Fruit fly (Drosophila melanogaster) whole organism, wandering third instar larva: Measurements from ENCODE around the gene loaf.
A peak's percentile ranks its signal among the peaks of the same experiment; 100 is the strongest.

ENCODE experiments used
- Abd-B ChIP-seq: fragments of >200 bp; optimal IDR thresholded peaks from 2 replicates; lab custom pipeline; 2017; ENCODE audit warnings: missing biosample characterization, missing genetic modification characterization
- CG32264 ChIP-seq: fragments of 200-800 bp; sonication (Bioruptor generic); optimal IDR thresholded peaks from 2 replicates; lab custom pipeline; 2016; ENCODE audit warnings: missing biosample characterization, missing genetic modification characterization
- CrebA ChIP-seq: fragments of 200-800 bp; sonication (Bioruptor generic); optimal IDR thresholded peaks from 2 replicates; lab custom pipeline; 2016; ENCODE audit warnings: missing biosample characterization, mild to moderate bottlenecking, missing genetic modification characterization, borderline replicate concordance
- Dfd ChIP-seq: fragments of >200 bp; optimal IDR thresholded peaks from 2 replicates; lab custom pipeline; 2017; ENCODE audit warnings: missing biosample characterization, missing genetic modification characterization
- Dif ChIP-seq: fragments of 200-275, 200-300 bp; sonication (Bioruptor generic); optimal IDR thresholded peaks from 2 replicates; lab custom pipeline; 2018; ENCODE audit warnings: missing biosample characterization, missing genetic modification characterization; ENCODE audit not compliant: partially characterized antibody
- GATAd ChIP-seq: sonication (Bioruptor generic); optimal IDR thresholded peaks from 2 replicates; lab custom pipeline; 2016; ENCODE audit warnings: missing biosample characterization, missing genetic modification characterization
- HLH106 ChIP-seq: fragments of 200-800 bp; optimal IDR thresholded peaks from 3 replicates; lab custom pipeline; 2019; ENCODE audit warnings: missing biosample characterization, mild to moderate bottlenecking, missing genetic modification characterization, moderate library complexity
- Hnf4 ChIP-seq: fragments of 200-800 bp; sonication (Bioruptor generic); optimal IDR thresholded peaks from 2 replicates; lab custom pipeline; 2016; ENCODE audit warnings: missing biosample characterization, mild to moderate bottlenecking, missing genetic modification characterization
- Hr78 ChIP-seq: fragments of >200 bp; optimal IDR thresholded peaks from 2 replicates; lab custom pipeline; 2017; ENCODE audit warnings: missing biosample characterization, missing genetic modification characterization
- Hr83 ChIP-seq: fragments of 200-300 bp; sonication (Bioruptor generic); optimal IDR thresholded peaks from 2 replicates; lab custom pipeline; 2016; ENCODE audit warnings: missing biosample characterization, mild to moderate bottlenecking, missing genetic modification characterization, moderate library complexity; ENCODE audit not compliant: poor library complexity, severe bottlenecking
- Jra ChIP-seq: sonication (Bioruptor generic); optimal IDR thresholded peaks from 2 replicates; lab custom pipeline; 2016; ENCODE audit warnings: missing biosample characterization, missing genetic modification characterization
- Mio ChIP-seq: sonication (Bioruptor generic); optimal IDR thresholded peaks from 2 replicates; lab custom pipeline; 2016; ENCODE audit warnings: missing biosample characterization, missing genetic modification characterization
- Myc ChIP-seq: fragments of >200 bp; optimal IDR thresholded peaks from 2 replicates; lab custom pipeline; 2017
- N ChIP-seq: fragments of >200 bp; optimal IDR thresholded peaks from 2 replicates; lab custom pipeline; 2018; ENCODE audit warnings: missing biosample characterization, missing external identifiers, missing genetic modification characterization
- OdsH ChIP-seq: fragments of 200-800 bp; sonication (Bioruptor generic); optimal IDR thresholded peaks from 2 replicates; lab custom pipeline; 2016; ENCODE audit warnings: missing biosample characterization, mild to moderate bottlenecking, missing genetic modification characterization
- Rel ChIP-seq, 2 experiments: fragments of 200-800 bp; sonication (Bioruptor generic) in 1 of 2; optimal IDR thresholded peaks; 2 replicates in 1 of 2; 3 replicates in 1 of 2; lab custom pipeline; 2016 to 2019; ENCODE audit warnings: mild to moderate bottlenecking in 2 of 2, missing biosample characterization in 2 of 2, missing genetic modification characterization in 2 of 2, moderate library complexity in 1 of 2
- Sp1 ChIP-seq: fragments of 200-800 bp; sonication (Bioruptor generic); optimal IDR thresholded peaks from 3 replicates; lab custom pipeline; 2019; ENCODE audit warnings: missing biosample characterization, mild to moderate bottlenecking, missing genetic modification characterization, moderate library complexity
- Vsx2 ChIP-seq: fragments of 200-300, 225-300 bp; sonication (Bioruptor generic); optimal IDR thresholded peaks from 2 replicates; lab custom pipeline; 2018; ENCODE audit warnings: missing biosample characterization, missing genetic modification characterization; ENCODE audit not compliant: partially characterized antibody
- br ChIP-seq: fragments of 200-800 bp; sonication (Bioruptor generic); optimal IDR thresholded peaks from 2 replicates; lab custom pipeline; 2016; ENCODE audit warnings: missing biosample characterization, missing genetic modification characterization
- brk ChIP-seq: fragments of 200-800 bp; sonication (Bioruptor generic); optimal IDR thresholded peaks from 2 replicates; lab custom pipeline; 2016; ENCODE audit warnings: missing biosample characterization, mild to moderate bottlenecking, missing genetic modification characterization
- dl ChIP-seq, 2 experiments: fragments of 175-275, 200-275 bp in 1 of 2; fragments of 200-275 bp in 1 of 2; sonication (Bioruptor generic); optimal IDR thresholded peaks; lab custom pipeline; 2018; ENCODE audit warnings: mild to moderate bottlenecking in 2 of 2, missing biosample characterization in 2 of 2, missing genetic modification characterization in 2 of 2, moderate library complexity in 2 of 2; ENCODE audit not compliant: partially characterized antibody in 2 of 2, insufficient read depth in 1 of 2
- dmrt93B ChIP-seq: fragments of 200-800 bp; sonication (Bioruptor generic); optimal IDR thresholded peaks from 2 replicates; lab custom pipeline; 2018; ENCODE audit warnings: missing biosample characterization, mild to moderate bottlenecking, missing genetic modification characterization
- dsf ChIP-seq: sonication (Bioruptor generic); optimal IDR thresholded peaks from 2 replicates; lab custom pipeline; 2016; ENCODE audit warnings: missing biosample characterization, missing genetic modification characterization, borderline replicate concordance
- ey ChIP-seq: fragments of 200-800 bp; sonication (Bioruptor generic); optimal IDR thresholded peaks from 2 replicates; lab custom pipeline; 2016; ENCODE audit warnings: missing biosample characterization, missing genetic modification characterization
- foxo ChIP-seq, 2 experiments: fragments of 200-800 bp; sonication (Bioruptor generic); optimal IDR thresholded peaks; 2 replicates in 1 of 2; 3 replicates in 1 of 2; lab custom pipeline; 2016 to 2017; ENCODE audit warnings: missing biosample characterization in 2 of 2, missing genetic modification characterization in 2 of 2
- fru ChIP-seq: fragments of 200-800 bp; sonication (Bioruptor generic); optimal IDR thresholded peaks from 3 replicates; lab custom pipeline; 2016; ENCODE audit warnings: missing biosample characterization, mild to moderate bottlenecking, missing genetic modification characterization
- h ChIP-seq: fragments of 200-800 bp; sonication (Bioruptor generic); optimal IDR thresholded peaks from 3 replicates; lab custom pipeline; 2016; ENCODE audit warnings: missing biosample characterization, mild to moderate bottlenecking, missing genetic modification characterization
- jim ChIP-seq: fragments of 175-275, 200-325 bp; sonication (Bioruptor generic); optimal IDR thresholded peaks from 2 replicates; lab custom pipeline; 2016; ENCODE audit warnings: missing biosample characterization, mild to moderate bottlenecking, missing genetic modification characterization
- lola ChIP-seq: fragments of >200 bp; optimal IDR thresholded peaks from 2 replicates; lab custom pipeline; 2017; ENCODE audit warnings: missing biosample characterization, missing genetic modification characterization
- pan ChIP-seq: fragments of >200 bp; optimal IDR thresholded peaks from 2 replicates; lab custom pipeline; 2017
- psq ChIP-seq: fragments of 200-800 bp; sonication (Bioruptor generic); optimal IDR thresholded peaks from 3 replicates; lab custom pipeline; 2017; ENCODE audit warnings: missing biosample characterization, mild to moderate bottlenecking, missing genetic modification characterization, moderate library complexity
- rgr ChIP-seq: fragments of 200-800 bp; sonication (Bioruptor generic); optimal IDR thresholded peaks from 3 replicates; lab custom pipeline; 2016; ENCODE audit warnings: missing biosample characterization, mild to moderate bottlenecking, missing genetic modification characterization
- sage ChIP-seq: fragments of 200-800 bp; sonication (Bioruptor generic); optimal IDR thresholded peaks from 2 replicates; lab custom pipeline; 2016; ENCODE audit warnings: missing biosample characterization, mild to moderate bottlenecking, missing genetic modification characterization
- tai ChIP-seq: sonication (Bioruptor generic); optimal IDR thresholded peaks from 2 replicates; lab custom pipeline; 2016; ENCODE audit warnings: missing biosample characterization, missing genetic modification characterization
- usp ChIP-seq: fragments of >200 bp; optimal IDR thresholded peaks from 2 replicates; lab custom pipeline; 2017; ENCODE audit warnings: missing biosample characterization, missing genetic modification characterization

Gene loaf

dm6 chr3L:11772608-11773017 is 6.6 kb upstream of the loaf start:
- TF ChIP-seq dsf (GFP tag; lab: Kevin White, UChicago) (no peak), Hr83 (GFP tag; lab: Kevin White, UChicago) (no peak), rgr (no peak), Dfd (GFP tag; lab: Kevin White, UChicago) (no peak), Mio (no peak), CrebA (GFP tag; lab: Kevin White, UChicago) (no peak), h (GFP tag; lab: Kevin White, UChicago) (peak; percentile 1), br (GFP tag; lab: Kevin White, UChicago) (no peak), pan (lab: Kevin White, UChicago) (no peak), lola (no peak), Rel (GFP tag; optimal IDR thresholded peaks at IDR 0.05; lab: Kevin White, UChicago) (no peak), Rel (tag; optimal IDR thresholded peaks at IDR 0.05; lab: Kevin White, UChicago) (no peak), OdsH (no peak), usp (GFP tag; lab: Kevin White, UChicago) (no peak), Hnf4 (GFP tag; lab: Kevin White, UChicago) (no peak), dmrt93B (GFP tag; lab: Kevin White, UChicago) (no peak), foxo (GFP tag; optimal IDR thresholded peaks at IDR 0.05; lab: Kevin White, UChicago) (no peak), dl (GFP tag; optimal IDR thresholded peaks at IDR 0.05; lab: Kevin White, UChicago; ENCODE audit: insufficient read depth in 1 of 2, partially characterized antibody in 2 of 2) (peak in 1 of 2 experiments; percentile 8), psq (GFP tag; lab: Kevin White, UChicago) (no peak), Jra (GFP tag; lab: Kevin White, UChicago) (no peak), brk (no peak), fru (GFP tag; lab: Kevin White, UChicago) (no peak), Dif (peak; percentile 29), ey (GFP tag; lab: Kevin White, UChicago) (no peak), Myc (lab: Kevin White, UChicago) (no peak), Sp1 (GFP tag; lab: Kevin White, UChicago) (no peak), jim (GFP tag; lab: Kevin White, UChicago) (no peak), CG32264 (GFP tag; lab: Kevin White, UChicago) (no peak), Vsx2 (peak; percentile 34), Abd-B (no peak), Hr78 (no peak), tai (GFP tag; lab: Kevin White, UChicago) (no peak), GATAd (no peak), HLH106 (tag; lab: Kevin White, UChicago) (no peak)
- TF ChIP-seq, all 38 proteins: peak for 4

- TF ChIP-seq OdsH (no peak), usp (GFP tag; lab: Kevin White, UChicago) (no peak), CG32264 (GFP tag; lab: Kevin White, UChicago) (no peak), Dfd (GFP tag; lab: Kevin White, UChicago) (no peak), rgr (no peak), Mio (no peak), psq (GFP tag; lab: Kevin White, UChicago) (no peak), dsf (GFP tag; lab: Kevin White, UChicago) (no peak), sage (GFP tag; lab: Kevin White, UChicago) (no peak), h (GFP tag; lab: Kevin White, UChicago) (no peak), lola (no peak), fru (GFP tag; lab: Kevin White, UChicago) (no peak), HLH106 (tag; lab: Kevin White, UChicago) (no peak), Jra (GFP tag; lab: Kevin White, UChicago) (no peak), jim (GFP tag; lab: Kevin White, UChicago) (no peak), Myc (lab: Kevin White, UChicago) (no peak)
These were observed 6.1 kb upstream of the loaf start, which contains the start of gene Muc68D for dm6 chr3L:11772057-11772456. Gene Muc68D, minus strand, starts transcription at chr3L:11772157.

dm6 chr3L:11766563-11766962 is 581 bp upstream of the loaf start:
- TF ChIP-seq rgr (no peak), sage (GFP tag; lab: Kevin White, UChicago) (no peak), CrebA (GFP tag; lab: Kevin White, UChicago) (no peak), Dfd (GFP tag; lab: Kevin White, UChicago) (no peak), N (GFP tag; lab: Kevin White, UChicago) (no peak), Mio (no peak), Hr83 (GFP tag; lab: Kevin White, UChicago) (no peak), usp (GFP tag; lab: Kevin White, UChicago) (no peak), ey (GFP tag; lab: Kevin White, UChicago) (no peak)
